Worm (Caenorhabditis elegans): Measurements from ENCODE around the gene his-16.

Gene his-16

ce11 chrII:13852004-13852403 lies 34.1 kb upstream of the his-16 start, which contains the start of gene F08G2.8:
Gene F08G2.8 (plus strand): TSS chrII:13852304.
- no peak for TF ChIP-seq egl-18 (GFP tag; IDR thresholded peaks at IDR 0.05)
- no peak for TF ChIP-seq hrde-1 (tag; optimal IDR thresholded peaks at IDR 0.05; ENCODE audit: borderline replicate concordance)
- TF ChIP-seq madf-3 (GFP tag; IDR thresholded peaks at IDR 0.05) = no peak
- TF ChIP-seq ceh-40 (GFP tag; IDR thresholded peaks at IDR 0.05) = no peak
- no peak for TF ChIP-seq K12H6.12 (tag; optimal IDR thresholded peaks at IDR 0.05)
- no peak for TF ChIP-seq let-607 (tag; optimal IDR thresholded peaks at IDR 0.05)
- no peak for TF ChIP-seq T07F8.4 (tag; optimal IDR thresholded peaks at IDR 0.05)
- no peak for TF ChIP-seq ztf-25 (GFP tag; IDR thresholded peaks at IDR 0.05)
- TF ChIP-seq lin-40 (tag; optimal IDR thresholded peaks at IDR 0.05) = no peak
- TF ChIP-seq sptf-2 (GFP tag; optimal IDR thresholded peaks at IDR 0.05) = no peak

- TF ChIP-seq Y95B8A.8 (GFP tag; IDR thresholded peaks at IDR 0.05) (no peak), ceh-27 (GFP tag; optimal IDR thresholded peaks at IDR 0.05) (no peak), akir-1 (GFP tag; optimal IDR thresholded peaks at IDR 0.05) (no peak), ceh-100 (GFP tag; IDR thresholded peaks at IDR 0.05) (no peak), tlf-1 (GFP tag; optimal IDR thresholded peaks at IDR 0.05) (no peak), athp-1 (tag; optimal IDR thresholded peaks at IDR 0.05) (no peak), F55B11.4 (tag; optimal IDR thresholded peaks at IDR 0.05; ENCODE audit: borderline replicate concordance, insufficient read depth) (no peak), tbp1 (GFP tag; optimal IDR thresholded peaks at IDR 0.05) (no peak), ztf-25 (GFP tag; IDR thresholded peaks at IDR 0.05) (no peak), cebp-2 (GFP tag; IDR thresholded peaks at IDR 0.05) (no peak), rcor-1 (GFP tag; IDR thresholded peaks at IDR 0.05) (no peak), chd-7 (tag; optimal IDR thresholded peaks at IDR 0.05) (no peak), snpc-4 (GFP tag; optimal IDR thresholded peaks at IDR 0.05) (no peak), snpc-4 (tag; optimal IDR thresholded peaks at IDR 0.05) (no peak), lsy-27 (tag; optimal IDR thresholded peaks at IDR 0.05; ENCODE audit: borderline replicate concordance, insufficient read depth) (no peak)
Measured at ce11 chrII:13847366-13847765, 29.4 kb upstream of the his-16 start.

- TF ChIP-seq F39B2.1 (GFP tag; IDR thresholded peaks at IDR 0.05) = no peak
- no peak for TF ChIP-seq die-1 (tag; optimal IDR thresholded peaks at IDR 0.05)
- TF ChIP-seq cebp-2 (GFP tag; IDR thresholded peaks at IDR 0.05) = no peak
- TF ChIP-seq B0336.3 (GFP tag; IDR thresholded peaks at IDR 0.05) = no peak
- TF ChIP-seq ceh-40 (GFP tag; IDR thresholded peaks at IDR 0.05) = no peak
- TF ChIP-seq ccch-3 (GFP tag; optimal IDR thresholded peaks at IDR 0.05) = no peak
- TF ChIP-seq akir-1 (GFP tag; optimal IDR thresholded peaks at IDR 0.05) = no peak
- no peak for TF ChIP-seq ekl-4 (GFP tag; IDR thresholded peaks at IDR 0.05)
- TF ChIP-seq hsf-1 (GFP tag; IDR thresholded peaks at IDR 0.05) = no peak
- TF ChIP-seq nhr-80 (tag; optimal IDR thresholded peaks at IDR 0.05) = peak; percentile 81
- no peak for TF ChIP-seq chd-7 (tag; optimal IDR thresholded peaks at IDR 0.05)
- no peak for TF ChIP-seq snpc-4 (GFP tag; optimal IDR thresholded peaks at IDR 0.05)
- TF ChIP-seq snpc-4 (tag; optimal IDR thresholded peaks at IDR 0.05) = peak in 1 of 4 experiments; percentile 51
- TF ChIP-seq ztf-26 (tag; optimal IDR thresholded peaks at IDR 0.05) = no peak
- no peak for TF ChIP-seq lin-35 (GFP tag; optimal IDR thresholded peaks at IDR 0.05)
- no peak for TF ChIP-seq ztf-22 (GFP tag; optimal IDR thresholded peaks at IDR 0.05)
- TF ChIP-seq hlh-12 (tag; optimal IDR thresholded peaks at IDR 0.05) = no peak
- peak in 1 of 2 experiments; percentile 6 for TF ChIP-seq let-607 (tag; optimal IDR thresholded peaks at IDR 0.05)
- no peak for TF ChIP-seq aptf-3 (GFP tag; IDR thresholded peaks at IDR 0.05)
- no peak for TF ChIP-seq egl-18 (GFP tag; IDR thresholded peaks at IDR 0.05)
- no peak for TF ChIP-seq hmg-1.2 (GFP tag; IDR thresholded peaks at IDR 0.05)
- TF ChIP-seq F57C9.4 (tag; optimal IDR thresholded peaks at IDR 0.05) = no peak
Measured at ce11 chrII:13846018-13846417, 28.1 kb upstream of the his-16 start.

All from whole organism, young adult.